Fruit fly (Drosophila melanogaster) whole organism, embryonic: ENCODE data around the gene CG4278.
A peak's percentile ranks its signal among the peaks of the same experiment; 100 is the strongest.

Experiments used
- Awh ChIP-seq: fragments of 200-800 bp; sonication (Bioruptor generic); IDR thresholded peaks from 2 replicates; pipeline ENCODE4, ENCODE4 v1.3.6; 2022; ENCODE audit warnings: missing biosample characterization, missing genetic modification characterization
- CG10654 ChIP-seq: fragments of 200-800 bp; sonication (Bioruptor generic); optimal IDR thresholded peaks from 2 replicates; lab custom pipeline; 2016; ENCODE audit warnings: missing biosample characterization, missing genetic modification characterization
- CG12155 ChIP-seq: fragments of 200-800 bp; sonication (Bioruptor generic); optimal IDR thresholded peaks from 3 replicates; lab custom pipeline; 2016; ENCODE audit warnings: missing biosample characterization, missing genetic modification characterization
- CG12744 ChIP-seq: fragments of 200-800 bp; sonication (Bioruptor generic); optimal IDR thresholded peaks from 2 replicates; lab custom pipeline; 2016; ENCODE audit warnings: missing biosample characterization, missing genetic modification characterization
- CG14860 ChIP-seq: fragments of 200-800 bp; sonication (Bioruptor generic); IDR thresholded peaks from 3 replicates; pipeline ENCODE4 v1.3.6; 2022; ENCODE audit warnings: missing biosample characterization, missing genetic modification characterization; ENCODE audit not compliant: partially characterized antibody
- CG15073 ChIP-seq: fragments of 200-800 bp; sonication (Bioruptor generic); optimal IDR thresholded peaks from 2 replicates; lab custom pipeline; 2016; ENCODE audit warnings: missing biosample characterization, missing genetic modification characterization
- CG1529 ChIP-seq: fragments of 200-800 bp; sonication (Bioruptor generic); optimal IDR thresholded peaks from 3 replicates; lab custom pipeline; 2018; ENCODE audit warnings: missing biosample characterization, missing genetic modification characterization
- CG15479 ChIP-seq: fragments of 200-800 bp; sonication (Bioruptor generic); optimal IDR thresholded peaks from 3 replicates; lab custom pipeline; 2019; ENCODE audit warnings: missing biosample characterization, mild to moderate bottlenecking, missing genetic modification characterization, moderate library complexity
- CG17328 ChIP-seq: fragments of 200-800 bp; sonication (Bioruptor generic); IDR thresholded peaks from 2 replicates; pipeline ENCODE4 v1.3.6; 2022; ENCODE audit warnings: missing biosample characterization, missing genetic modification characterization
- CG17568 ChIP-seq: fragments of 200-800 bp; sonication (Bioruptor generic); optimal IDR thresholded peaks from 2 replicates; lab custom pipeline; 2018; ENCODE audit warnings: missing biosample characterization, mild to moderate bottlenecking, missing genetic modification characterization, moderate library complexity
- CG2129 ChIP-seq: fragments of 200-800 bp; sonication (Bioruptor generic); IDR thresholded peaks from 2 replicates; pipeline ENCODE4 v1.3.6; 2022; ENCODE audit warnings: missing biosample characterization, missing genetic modification characterization; ENCODE audit not compliant: partially characterized antibody
- CG32767 ChIP-seq: fragments of 200-800 bp; sonication (Bioruptor generic); IDR thresholded peaks from 2 replicates; pipeline ENCODE4 v1.3.6; 2022; ENCODE audit warnings: missing biosample characterization, missing genetic modification characterization
- CG3995 ChIP-seq: fragments of 200-800 bp; sonication (Bioruptor generic); optimal IDR thresholded peaks from 3 replicates; lab custom pipeline; 2016; ENCODE audit warnings: missing biosample characterization, missing genetic modification characterization
- CG4360 ChIP-seq: fragments of 200-800 bp; sonication (Bioruptor generic); IDR thresholded peaks from 2 replicates; pipeline ENCODE4 v1.3.6; 2022; ENCODE audit warnings: missing biosample characterization, missing genetic modification characterization
- CG8290 ChIP-seq, 3 experiments: fragments of 200-800 bp; sonication (Bioruptor generic); optimal IDR thresholded peaks; 2 replicates each; lab custom pipeline; 2016 to 2019; ENCODE audit warnings: missing biosample characterization in 3 of 3, missing genetic modification characterization in 3 of 3, mild to moderate bottlenecking in 2 of 3, moderate library complexity in 1 of 3
- CG8359 ChIP-seq: fragments of 200-800 bp; sonication (Bioruptor generic); optimal IDR thresholded peaks from 2 replicates; lab custom pipeline; 2017; ENCODE audit warnings: missing biosample characterization, mild to moderate bottlenecking, missing genetic modification characterization, borderline replicate concordance
- Dref ChIP-seq: fragments of 200-800 bp; sonication (Bioruptor generic); IDR thresholded peaks from 2 replicates; pipeline ENCODE4 v1.3.6; 2022; ENCODE audit warnings: missing biosample characterization, missing genetic modification characterization
- HLHmδ ChIP-seq: fragments of 200-800 bp; sonication (Bioruptor generic); optimal IDR thresholded peaks from 2 replicates; lab custom pipeline; 2018; ENCODE audit warnings: missing biosample characterization, mild to moderate bottlenecking, missing genetic modification characterization, moderate library complexity
- Kr ChIP-seq: fragments of 200-800 bp; sonication (Bioruptor generic); optimal IDR thresholded peaks from 2 replicates; lab custom pipeline; 2017; ENCODE audit warnings: missing biosample characterization, mild to moderate bottlenecking, missing genetic modification characterization
- Med ChIP-seq: fragments of 200-800 bp; sonication (Bioruptor generic); peaks from one replicate; lab custom pipeline; 2016; ENCODE audit warnings: missing biosample characterization, missing genetic modification characterization, mild to moderate bottlenecking, inconsistent platforms, moderate library complexity
- Rx ChIP-seq: fragments of 200-800 bp; sonication (Bioruptor generic); IDR thresholded peaks from 2 replicates; pipeline ENCODE4 v1.3.6; 2022; ENCODE audit warnings: missing biosample characterization, missing genetic modification characterization
- Scr ChIP-seq: fragments of 200-800 bp; sonication (Bioruptor generic); IDR thresholded peaks from 2 replicates; pipeline ENCODE4 v1.3.6; 2022; ENCODE audit warnings: missing biosample characterization, missing genetic modification characterization; ENCODE audit not compliant: partially characterized antibody
- Sox100B ChIP-seq: fragments of 200-800 bp; sonication (Bioruptor generic); optimal IDR thresholded peaks from 3 replicates; lab custom pipeline; 2018; ENCODE audit warnings: missing biosample characterization, mild to moderate bottlenecking, missing genetic modification characterization
- TFAM ChIP-seq: fragments of 200-800 bp; sonication (Bioruptor generic); optimal IDR thresholded peaks from 2 replicates; lab custom pipeline; 2017; ENCODE audit warnings: missing biosample characterization, missing genetic modification characterization, inconsistent platforms
- Trl ChIP-seq, 3 experiments: fragments of >200 bp in 2 of 3; fragments of 200-800 bp in 1 of 3; sonication (Bioruptor generic) in 1 of 3; optimal IDR thresholded peaks; 2 replicates in 1 of 3; 3 replicates in 2 of 3; lab custom pipeline; 2016 to 2017; ENCODE audit warnings: missing biosample characterization in 1 of 3, missing genetic modification characterization in 1 of 3
- amos ChIP-seq: fragments of 200-800 bp; sonication (Bioruptor generic); IDR thresholded peaks from 2 replicates; pipeline ENCODE4 v1.3.6; 2022; ENCODE audit warnings: missing biosample characterization, missing genetic modification characterization; ENCODE audit not compliant: partially characterized antibody
- ap ChIP-seq: fragments of 200-800 bp; sonication (Bioruptor generic); IDR thresholded peaks from 2 replicates; pipeline ENCODE4 v1.3.6; 2022; ENCODE audit warnings: missing biosample characterization, missing genetic modification characterization
- ara ChIP-seq: fragments of 200-800 bp; sonication (Bioruptor generic); IDR thresholded peaks from 2 replicates; pipeline ENCODE4 v1.3.6; 2022; ENCODE audit warnings: missing biosample characterization, missing genetic modification characterization
- bigmax ChIP-seq: fragments of 200-800 bp; sonication (Bioruptor generic); optimal IDR thresholded peaks from 2 replicates; lab custom pipeline; 2018; ENCODE audit warnings: missing biosample characterization, mild to moderate bottlenecking, missing genetic modification characterization
- cato ChIP-seq: fragments of 200-800 bp; sonication (Bioruptor generic); optimal IDR thresholded peaks from 2 replicates; lab custom pipeline; 2016; ENCODE audit warnings: missing biosample characterization, missing genetic modification characterization, borderline replicate concordance
- caup ChIP-seq: fragments of 200-800 bp; sonication (Bioruptor generic); optimal IDR thresholded peaks from 3 replicates; lab custom pipeline; 2017; ENCODE audit warnings: missing biosample characterization, mild to moderate bottlenecking, missing genetic modification characterization, moderate library complexity; ENCODE audit not compliant: severe bottlenecking
- chif ChIP-seq, 2 experiments: fragments of 200-800 bp; sonication (Bioruptor generic); optimal IDR thresholded peaks; 3 replicates each; lab custom pipeline; 2016; ENCODE audit warnings: missing biosample characterization in 2 of 2, missing genetic modification characterization in 2 of 2
- chn ChIP-seq: fragments of 200-800 bp; sonication (Bioruptor generic); optimal IDR thresholded peaks from 2 replicates; lab custom pipeline; 2016; ENCODE audit warnings: missing biosample characterization, missing genetic modification characterization
- corto ChIP-seq: fragments of 200-800 bp; sonication (Bioruptor generic); optimal IDR thresholded peaks from 2 replicates; lab custom pipeline; 2016; ENCODE audit warnings: missing biosample characterization, mild to moderate bottlenecking, missing genetic modification characterization, moderate library complexity
- crol ChIP-seq: fragments of 200-800 bp; sonication (Bioruptor generic); IDR thresholded peaks from 2 replicates; pipeline ENCODE4 v1.3.6; 2022; ENCODE audit warnings: missing biosample characterization, missing genetic modification characterization
- da ChIP-seq: fragments of 200-800 bp; sonication (Bioruptor generic); optimal IDR thresholded peaks from 2 replicates; lab custom pipeline; 2016; ENCODE audit warnings: missing biosample characterization, missing genetic modification characterization
- exex ChIP-seq: fragments of 200-800 bp; sonication (Bioruptor generic); optimal IDR thresholded peaks from 4 replicates; lab custom pipeline; 2018; ENCODE audit warnings: missing biosample characterization, mild to moderate bottlenecking, missing genetic modification characterization, moderate library complexity
- fd102C ChIP-seq: fragments of 200-800 bp; sonication (Bioruptor generic); optimal IDR thresholded peaks from 2 replicates; lab custom pipeline; 2018; ENCODE audit warnings: missing biosample characterization, mild to moderate bottlenecking, missing genetic modification characterization, moderate library complexity
- gce ChIP-seq: fragments of 200-800 bp; sonication (Bioruptor generic); IDR thresholded peaks from 3 replicates; pipeline ENCODE4 v1.3.6; 2022; ENCODE audit warnings: missing biosample characterization, missing genetic modification characterization
- grau ChIP-seq: fragments of 200-800 bp; optimal IDR thresholded peaks from 3 replicates; lab custom pipeline; 2019; ENCODE audit warnings: missing biosample characterization, mild to moderate bottlenecking, missing genetic modification characterization, moderate library complexity
- hkb ChIP-seq, 2 experiments: fragments of 200-800 bp in 1 of 2; fragments of >200 bp in 1 of 2; sonication (Bioruptor generic) in 1 of 2; IDR thresholded peaks in 1 of 2; optimal IDR thresholded peaks in 1 of 2; 2 replicates each; pipeline versions ENCODE4 v1.3.6 to Lab custom; 2017 to 2022; ENCODE audit warnings: missing biosample characterization in 1 of 2, missing genetic modification characterization in 1 of 2
- klu ChIP-seq: fragments of 200-800 bp; sonication (Bioruptor generic); IDR thresholded peaks from 2 replicates; pipeline ENCODE4 v1.3.6; 2022; ENCODE audit warnings: missing biosample characterization, missing genetic modification characterization
- lbe ChIP-seq: fragments of 200-800 bp; sonication (Bioruptor generic); optimal IDR thresholded peaks from 2 replicates; lab custom pipeline; 2016; ENCODE audit warnings: missing biosample characterization, mild to moderate bottlenecking, missing genetic modification characterization
- nmo ChIP-seq: fragments of 200-800 bp; sonication (Bioruptor generic); optimal IDR thresholded peaks from 2 replicates; lab custom pipeline; 2018; ENCODE audit warnings: missing biosample characterization, mild to moderate bottlenecking, missing genetic modification characterization, moderate library complexity
- onecut ChIP-seq: fragments of 200-800 bp; sonication (Bioruptor generic); IDR thresholded peaks from 2 replicates; pipeline ENCODE4 v1.3.6; 2022; ENCODE audit warnings: missing biosample characterization, missing genetic modification characterization
- sens ChIP-seq: fragments of 200-800 bp; sonication (Bioruptor generic); peaks from one replicate; lab custom pipeline; 2016; ENCODE audit warnings: missing biosample characterization, missing genetic modification characterization
- tup ChIP-seq: fragments of 200-800 bp; sonication (Bioruptor generic); optimal IDR thresholded peaks from 2 replicates; lab custom pipeline; 2016; ENCODE audit warnings: missing biosample characterization, mild to moderate bottlenecking, missing genetic modification characterization, moderate library complexity
- zfh1 ChIP-seq: fragments of 200-800 bp; sonication (Bioruptor generic); IDR thresholded peaks from 3 replicates; pipeline ENCODE4 v1.3.6; 2022; ENCODE audit warnings: missing biosample characterization, missing genetic modification characterization

CG4278 gene

DNA sequence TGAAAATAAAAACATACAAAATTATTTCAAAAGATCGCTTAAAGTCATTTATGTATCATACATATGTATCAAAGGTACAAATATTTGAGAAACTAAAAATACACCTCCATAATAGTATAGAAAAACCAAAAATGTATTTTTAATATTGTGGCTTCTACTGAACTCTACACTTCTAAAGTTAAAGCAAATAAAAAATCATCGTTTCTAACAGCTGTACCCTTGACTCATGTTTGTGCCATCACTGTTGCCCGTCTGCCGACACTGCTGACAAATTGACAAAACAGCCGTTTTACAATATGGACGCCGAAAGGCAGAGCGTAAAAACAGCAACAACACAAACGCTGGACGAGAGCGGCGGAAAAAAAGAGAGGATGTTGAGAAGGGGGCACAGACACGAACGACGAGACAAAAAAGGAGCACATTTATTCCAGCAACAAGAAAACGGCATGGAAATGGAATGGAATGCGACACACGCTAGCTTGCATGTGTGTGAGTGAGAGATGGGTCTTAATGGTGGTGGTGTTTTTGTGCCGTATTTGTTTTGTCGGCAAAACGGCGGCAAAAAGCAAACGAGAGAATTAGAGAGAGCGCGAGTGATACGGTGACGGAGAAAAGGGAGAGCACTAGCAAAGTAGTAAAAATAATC, 40.4 kb upstream of the CG4278 start (continued):
- TF ChIP-seq corto (GFP tag; lab: Kevin White, UChicago) = peak; percentile 80
- TF ChIP-seq TFAM (GFP tag; lab: Kevin White, UChicago) = peak; percentile 71
- TF ChIP-seq lbe (GFP tag; lab: Kevin White, UChicago) = no peak
- no peak for TF ChIP-seq CG14860 (GFP tag; lab: Robert Waterston, UW)
- no peak for TF ChIP-seq hkb (optimal IDR thresholded peaks at IDR 0.05; lab: Kevin White, UChicago)
- no peak for TF ChIP-seq hkb (GFP tag; IDR thresholded peaks at IDR 0.05; lab: Robert Waterston, UW)
- TF ChIP-seq CG10654 = peak; percentile 75
- peak; percentile 95 for TF ChIP-seq sens
- no peak for TF ChIP-seq tup
- TF ChIP-seq Dref (GFP tag; lab: Robert Waterston, UW) = no peak
- TF ChIP-seq chif (GFP tag; optimal IDR thresholded peaks at IDR 0.05; lab: Kevin White, UChicago) = peak; percentile 43 to 74
- peak; percentile 48 for TF ChIP-seq CG8290 (GFP tag; optimal IDR thresholded peaks at IDR 0.05; lab: Kevin White, UChicago)
- TF ChIP-seq CG8290 (tag; optimal IDR thresholded peaks at IDR 0.05; lab: Kevin White, UChicago) = peak in 1 of 2 experiments; percentile 72
- peak; percentile 86 for TF ChIP-seq Sox100B
- no peak for TF ChIP-seq CG17328 (GFP tag; lab: Robert Waterston, UW)
- TF ChIP-seq amos = no peak
- TF ChIP-seq bigmax (GFP tag; lab: Kevin White, UChicago) = no peak
- TF ChIP-seq CG15073 = peak; percentile 98
- TF ChIP-seq zfh1 (GFP tag; lab: Robert Waterston, UW) = no peak
- TF ChIP-seq Med (GFP tag; lab: Kevin White, UChicago) = peak; percentile 97
- TF ChIP-seq Kr (GFP tag; lab: Kevin White, UChicago) = no peak
- peak; percentile 26 for TF ChIP-seq da (GFP tag; lab: Kevin White, UChicago)
- no peak for TF ChIP-seq Scr (GFP tag; lab: Robert Waterston, UW)
- peak; percentile 44 for TF ChIP-seq exex (tag; lab: Kevin White, UChicago)
- TF ChIP-seq caup (GFP tag; lab: Kevin White, UChicago) = peak; percentile 85
- no peak for TF ChIP-seq CG32767 (GFP tag; lab: Robert Waterston, UW)
- TF ChIP-seq Awh (GFP tag; lab: Robert Waterston, UW) = no peak
- no peak for TF ChIP-seq HLHmδ (GFP tag; lab: Kevin White, UChicago)
- TF ChIP-seq CG12744 (GFP tag; lab: Kevin White, UChicago) = peak; percentile 89
- TF ChIP-seq klu (GFP tag; lab: Robert Waterston, UW) = no peak
- peak; percentile 77 for TF ChIP-seq CG12155 (GFP tag; lab: Kevin White, UChicago)
- no peak for TF ChIP-seq ap (GFP tag; lab: Robert Waterston, UW)
- TF ChIP-seq fd102C = no peak
- no peak for TF ChIP-seq gce
- no peak for TF ChIP-seq Rx (GFP tag; lab: Robert Waterston, UW)
- TF ChIP-seq CG4360 (GFP tag; lab: Robert Waterston, UW) = no peak
- peak; percentile 96 for TF ChIP-seq onecut (GFP tag; lab: Robert Waterston, UW)
- TF ChIP-seq crol (GFP tag; lab: Robert Waterston, UW) = no peak
- no peak for TF ChIP-seq CG2129 (GFP tag; lab: Robert Waterston, UW)
- TF ChIP-seq chn = peak; percentile 68
- TF ChIP-seq nmo (GFP tag; lab: Kevin White, UChicago) = peak; percentile 83
- TF ChIP-seq CG1529 (GFP tag; lab: Kevin White, UChicago) = peak; percentile 70
- TF ChIP-seq Trl (optimal IDR thresholded peaks at IDR 0.05; lab: Kevin White, UChicago) = peak; percentile 83 to 93
- peak; percentile 27 for TF ChIP-seq Trl (GFP tag; optimal IDR thresholded peaks at IDR 0.05; lab: Kevin White, UChicago)
- no peak for TF ChIP-seq ara
- peak; percentile 62 for TF ChIP-seq CG3995 (GFP tag; lab: Kevin White, UChicago)
- TF ChIP-seq cato = peak; percentile 52
- peak; percentile 77 for TF ChIP-seq CG8359
- TF ChIP-seq CG15479 (GFP tag; lab: Kevin White, UChicago) = peak; percentile 90
- TF ChIP-seq grau (tag; lab: Kevin White, UChicago) = peak; percentile 88
- peak; percentile 49 for TF ChIP-seq CG17568 (GFP tag; lab: Kevin White, UChicago)
